Fruit fly (Drosophila melanogaster) whole organism, pupa: ENCODE measurements around the gene mRpL11.

Experiments
- CG10348 ChIP-seq: fragments of 200-800 bp; sonication (Bioruptor generic); IDR thresholded peaks from 2 replicates; pipeline ENCODE4 v1.3.6; 2022; ENCODE audit warnings: missing biosample characterization, missing genetic modification characterization
- CG12605 ChIP-seq: fragments of 200-800 bp; sonication (Bioruptor generic); IDR thresholded peaks from 2 replicates; pipeline ENCODE4 v1.3.6; 2022; ENCODE audit warnings: missing biosample characterization, missing genetic modification characterization
- CG13204 ChIP-seq: fragments of 200-800 bp; sonication (Bioruptor generic); optimal IDR thresholded peaks from 2 replicates; lab custom pipeline; 2018; ENCODE audit warnings: missing biosample characterization, mild to moderate bottlenecking, missing genetic modification characterization, moderate library complexity
- CG14655 ChIP-seq: fragments of 200-800 bp; sonication (Bioruptor generic); optimal IDR thresholded peaks from 3 replicates; lab custom pipeline; 2017; ENCODE audit warnings: mild to moderate bottlenecking, missing biosample characterization, missing genetic modification reagents, missing genetic modification characterization
- CG15710 ChIP-seq: fragments of 200-800 bp; sonication (Bioruptor generic); optimal IDR thresholded peaks from 2 replicates; lab custom pipeline; 2018; ENCODE audit warnings: missing biosample characterization, mild to moderate bottlenecking, missing genetic modification characterization, moderate library complexity
- CG17806 ChIP-seq: fragments of 200-800 bp; sonication (Bioruptor generic); optimal IDR thresholded peaks from 2 replicates; lab custom pipeline; 2018; ENCODE audit warnings: missing biosample characterization, mild to moderate bottlenecking, missing genetic modification characterization, moderate library complexity
- CG32121 ChIP-seq: fragments of 200-800 bp; sonication (Bioruptor generic); IDR thresholded peaks from 2 replicates; pipeline ENCODE4 v1.3.6; 2022; ENCODE audit warnings: missing biosample characterization, missing genetic modification characterization
- CG34367 ChIP-seq: fragments of 200-800 bp; sonication (Bioruptor generic); optimal IDR thresholded peaks from 2 replicates; lab custom pipeline; 2018; ENCODE audit warnings: missing biosample characterization, mild to moderate bottlenecking, missing genetic modification characterization
- CG4496 ChIP-seq: fragments of 200-800 bp; sonication (Bioruptor generic); IDR thresholded peaks from 3 replicates; pipeline ENCODE4 v1.3.6; 2022; ENCODE audit warnings: missing biosample characterization, missing genetic modification characterization
- CG8159 ChIP-seq: fragments of 200-800 bp; sonication (Bioruptor generic); optimal IDR thresholded peaks from 3 replicates; lab custom pipeline; 2018; ENCODE audit warnings: missing biosample characterization, mild to moderate bottlenecking, missing genetic modification characterization, moderate library complexity
- CG8301 ChIP-seq: fragments of 200-800 bp; sonication (Bioruptor generic); optimal IDR thresholded peaks from 2 replicates; lab custom pipeline; 2018; ENCODE audit warnings: missing biosample characterization, mild to moderate bottlenecking, missing genetic modification characterization
- CG9948 ChIP-seq: fragments of 200-800 bp; sonication (Bioruptor generic); optimal IDR thresholded peaks from 2 replicates; lab custom pipeline; 2018; ENCODE audit warnings: missing biosample characterization, mild to moderate bottlenecking, missing genetic modification characterization, moderate library complexity
- D1 ChIP-seq: fragments of 200-800 bp; sonication (Bioruptor generic); optimal IDR thresholded peaks from 2 replicates; lab custom pipeline; 2018; ENCODE audit warnings: missing biosample characterization, mild to moderate bottlenecking, missing genetic modification characterization, moderate library complexity
- EcR ChIP-seq: fragments of 200-800 bp; sonication (Bioruptor generic); optimal IDR thresholded peaks from 3 replicates; lab custom pipeline; 2019; ENCODE audit warnings: missing biosample characterization, missing genetic modification characterization, mild to moderate bottlenecking, moderate library complexity, missing genetic modification reagents
- Ets98B ChIP-seq: fragments of 200-800 bp; sonication (Bioruptor generic); IDR thresholded peaks from 2 replicates; pipeline ENCODE4 v1.3.6; 2022; ENCODE audit warnings: missing biosample characterization, missing genetic modification characterization
- Pif1A ChIP-seq: fragments of 200-800 bp; sonication (Bioruptor generic); optimal IDR thresholded peaks from 3 replicates; lab custom pipeline; 2016; ENCODE audit warnings: missing biosample characterization, missing genetic modification characterization
- Pif1B ChIP-seq: fragments of 200-800 bp; sonication (Bioruptor generic); optimal IDR thresholded peaks from 3 replicates; lab custom pipeline; 2016; ENCODE audit warnings: missing biosample characterization, missing genetic modification characterization
- Snoo ChIP-seq: fragments of 200-800 bp; sonication (Bioruptor generic); optimal IDR thresholded peaks from 3 replicates; lab custom pipeline; 2017; ENCODE audit warnings: missing biosample characterization, mild to moderate bottlenecking, missing genetic modification characterization, inconsistent platforms
- fd96Ca ChIP-seq: fragments of 200-800 bp; sonication (Bioruptor generic); IDR thresholded peaks from 3 replicates; pipeline ENCODE4 v1.3.6; 2022; ENCODE audit warnings: missing biosample characterization, missing genetic modification characterization
- gl ChIP-seq: fragments of 200-800 bp; sonication (Bioruptor generic); optimal IDR thresholded peaks from 2 replicates; lab custom pipeline; 2018; ENCODE audit warnings: missing biosample characterization, mild to moderate bottlenecking, missing genetic modification characterization
- rn ChIP-seq: fragments of 200-800 bp; sonication (Bioruptor generic); IDR thresholded peaks from 2 replicates; pipeline ENCODE4 v1.3.6; 2022; ENCODE audit warnings: missing biosample characterization, missing genetic modification characterization

Gene mRpL11

DNA sequence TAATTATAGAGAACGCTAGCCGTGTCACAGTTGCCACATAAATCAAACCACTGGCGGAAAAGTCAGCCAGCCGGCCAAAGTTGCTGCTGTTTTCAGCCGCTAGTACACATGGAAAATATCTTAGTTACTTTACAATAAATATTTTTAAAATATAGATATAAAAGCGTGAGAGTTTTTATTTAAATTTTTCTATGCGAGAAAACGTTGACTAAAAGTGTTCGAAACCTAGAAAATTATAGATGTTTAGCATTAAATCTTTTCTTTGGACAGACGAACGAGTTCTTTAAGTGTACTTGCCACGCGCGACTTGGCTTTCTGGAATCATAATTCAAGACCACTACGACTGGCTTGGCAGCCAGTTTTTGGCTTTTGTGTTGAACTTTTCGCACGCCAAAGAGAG is 25.2 kb upstream of the mRpL11 start:
- TF ChIP-seq Ets98B (GFP tag; lab: Robert Waterston, UW) (peak; percentile 81), CG12605 (GFP tag; lab: Robert Waterston, UW) (peak; percentile 44), gl (tag; lab: Kevin White, UChicago) (no peak), CG9948 (tag; lab: Kevin White, UChicago) (no peak), D1 (tag; lab: Kevin White, UChicago) (no peak), CG8301 (tag; lab: Kevin White, UChicago) (peak; percentile 72), CG10348 (GFP tag; lab: Robert Waterston, UW) (no peak), CG4496 (peak; percentile 77), CG34367 (tag; lab: Kevin White, UChicago) (no peak), Pif1A (GFP tag; lab: Kevin White, UChicago) (peak; percentile 22), CG14655 (GFP tag; lab: Kevin White, UChicago) (peak; percentile 65), CG13204 (no peak), CG8159 (no peak), fd96Ca (GFP tag; lab: Robert Waterston, UW) (0 out of 3 replicates have a peak, but pooled peaks have one; percentile 53), CG17806 (peak; percentile 1), CG15710 (tag; lab: Kevin White, UChicago) (no peak), Pif1B (peak; percentile 17), CG32121 (GFP tag; lab: Robert Waterston, UW) (peak; percentile 70; the same call in 1 of the 2 replicates)

DNA sequence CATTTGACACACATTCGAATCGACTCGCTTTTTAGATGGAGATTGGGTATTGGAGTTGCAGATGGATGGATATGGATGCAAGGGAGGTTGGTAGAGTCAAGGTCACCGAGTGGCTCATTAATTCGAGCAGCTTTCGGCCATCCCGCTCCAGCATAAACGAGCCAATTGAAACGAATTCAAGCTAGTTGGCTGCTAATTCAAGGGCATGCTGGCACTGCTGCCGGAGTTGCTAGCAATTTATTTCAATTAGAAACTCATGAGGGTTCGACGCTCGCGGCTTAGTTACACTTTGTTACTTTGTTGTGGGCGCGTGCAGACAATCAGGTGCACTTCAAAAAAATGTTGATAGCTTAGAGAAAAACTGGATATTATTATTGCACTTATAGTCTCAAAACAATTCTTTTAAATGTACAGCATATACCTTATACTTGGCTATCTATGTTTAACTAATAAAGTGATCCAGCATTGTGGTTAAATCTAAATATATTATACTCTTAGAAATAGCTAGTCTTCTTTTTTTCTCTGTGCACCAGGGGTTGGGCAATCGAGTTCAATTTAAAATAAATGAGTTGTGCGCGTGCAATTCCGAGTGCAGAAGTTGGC is 19.2 kb upstream of the mRpL11 start:
- no peak for TF ChIP-seq D1 (tag; lab: Kevin White, UChicago)
- peak; percentile 25 for TF ChIP-seq CG9948 (tag; lab: Kevin White, UChicago)
- no peak for TF ChIP-seq Pif1B
- TF ChIP-seq Ets98B (GFP tag; lab: Robert Waterston, UW) = peak; percentile 38
- TF ChIP-seq CG8301 (tag; lab: Kevin White, UChicago) = peak; percentile 33
- no peak for TF ChIP-seq CG32121 (GFP tag; lab: Robert Waterston, UW)
- no peak for TF ChIP-seq CG4496
- TF ChIP-seq CG10348 (GFP tag; lab: Robert Waterston, UW) = no peak
- no peak for TF ChIP-seq gl (tag; lab: Kevin White, UChicago)
- no peak for TF ChIP-seq fd96Ca (GFP tag; lab: Robert Waterston, UW)
- TF ChIP-seq rn (GFP tag; lab: Robert Waterston, UW) = no peak
- TF ChIP-seq CG8159 = peak; percentile 9
- TF ChIP-seq EcR = no peak
- no peak for TF ChIP-seq CG15710 (tag; lab: Kevin White, UChicago)
- TF ChIP-seq CG12605 (GFP tag; lab: Robert Waterston, UW) = no peak
- no peak for TF ChIP-seq Pif1A (GFP tag; lab: Kevin White, UChicago)
- TF ChIP-seq CG14655 (GFP tag; lab: Kevin White, UChicago) = peak; percentile 39
- TF ChIP-seq CG17806 = peak; percentile 6
- TF ChIP-seq CG13204 = no peak
- TF ChIP-seq CG34367 (tag; lab: Kevin White, UChicago) = no peak
- TF ChIP-seq Snoo (tag; lab: Kevin White, UChicago) = no peak

dm6 chr3R:14493936-14494335 is 17.7 kb upstream of the mRpL11 start:
- TF ChIP-seq gl (tag; lab: Kevin White, UChicago) (no peak), D1 (tag; lab: Kevin White, UChicago) (no peak), CG17806 (no peak), rn (GFP tag; lab: Robert Waterston, UW) (no peak), Ets98B (GFP tag; lab: Robert Waterston, UW) (no peak), CG4496 (no peak), Pif1A (GFP tag; lab: Kevin White, UChicago) (no peak), CG15710 (tag; lab: Kevin White, UChicago) (no peak), EcR (no peak), CG34367 (tag; lab: Kevin White, UChicago) (no peak), Snoo (tag; lab: Kevin White, UChicago) (no peak), CG14655 (GFP tag; lab: Kevin White, UChicago) (no peak), CG9948 (tag; lab: Kevin White, UChicago) (no peak), fd96Ca (GFP tag; lab: Robert Waterston, UW) (no peak), CG13204 (no peak), CG8301 (tag; lab: Kevin White, UChicago) (no peak), Pif1B (no peak), CG10348 (GFP tag; lab: Robert Waterston, UW) (no peak), CG32121 (GFP tag; lab: Robert Waterston, UW) (no peak)

DNA sequence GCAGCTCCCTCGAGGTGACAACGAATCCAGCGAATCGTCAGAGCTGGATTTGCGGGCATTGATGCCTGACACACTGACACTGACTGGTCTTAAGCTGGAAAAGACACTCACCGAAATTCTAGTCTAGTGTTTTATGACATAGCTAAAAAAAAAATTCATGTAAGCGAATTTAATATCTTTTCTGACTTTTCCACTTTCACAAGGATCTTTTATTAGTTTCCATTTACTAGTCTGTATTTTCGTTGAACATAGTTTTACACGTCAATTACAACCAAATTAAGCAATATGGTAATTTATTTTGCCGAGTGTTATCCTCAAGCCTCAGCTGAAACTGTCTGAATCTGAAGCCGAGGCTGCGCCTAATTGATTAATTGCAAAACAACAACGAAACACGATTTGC is 15.3 kb upstream of the mRpL11 start:
- peak; percentile 10 for TF ChIP-seq CG8301 (tag; lab: Kevin White, UChicago)
- TF ChIP-seq gl (tag; lab: Kevin White, UChicago) = no peak
- no peak for TF ChIP-seq CG4496
- TF ChIP-seq Pif1B = no peak
- no peak for TF ChIP-seq CG10348 (GFP tag; lab: Robert Waterston, UW)
- peak; percentile 28 for TF ChIP-seq CG17806
- no peak for TF ChIP-seq D1 (tag; lab: Kevin White, UChicago)
- no peak for TF ChIP-seq CG32121 (GFP tag; lab: Robert Waterston, UW)
- no peak for TF ChIP-seq CG13204
- peak; percentile 8 for TF ChIP-seq Snoo (tag; lab: Kevin White, UChicago)
- TF ChIP-seq CG14655 (GFP tag; lab: Kevin White, UChicago) = peak; percentile 23
- no peak for TF ChIP-seq rn (GFP tag; lab: Robert Waterston, UW)
- TF ChIP-seq Pif1A (GFP tag; lab: Kevin White, UChicago) = no peak
- TF ChIP-seq Ets98B (GFP tag; lab: Robert Waterston, UW) = peak; percentile 41; the same call in 1 of the 2 replicates
- peak; percentile 42 for TF ChIP-seq CG8159
- TF ChIP-seq CG15710 (tag; lab: Kevin White, UChicago) = peak; percentile 16
- peak; percentile 19 for TF ChIP-seq CG9948 (tag; lab: Kevin White, UChicago)
- no peak for TF ChIP-seq EcR

DNA sequence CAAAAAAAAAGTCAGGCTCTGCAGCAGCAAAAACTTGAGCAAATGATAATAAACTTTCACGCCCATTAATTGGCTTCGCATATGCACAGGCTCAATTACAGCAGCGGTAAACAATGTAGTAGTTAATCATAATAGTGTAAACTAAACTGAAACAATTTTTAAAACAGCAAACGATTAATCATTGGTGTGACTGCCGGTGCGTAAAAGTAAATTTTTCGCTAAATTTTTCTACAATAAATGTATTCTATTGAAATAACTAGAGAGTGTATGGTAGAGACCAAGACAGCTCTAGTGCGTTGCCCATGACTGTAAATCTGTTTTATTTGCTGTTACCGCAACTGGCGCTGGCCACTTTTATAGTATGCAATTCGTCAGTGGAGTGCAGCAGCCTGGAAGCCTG is 13.6 kb upstream of the mRpL11 start:
- TF ChIP-seq Ets98B (GFP tag; lab: Robert Waterston, UW) (peak; percentile 71), CG15710 (tag; lab: Kevin White, UChicago) (peak; percentile 66), CG10348 (GFP tag; lab: Robert Waterston, UW) (no peak), CG34367 (tag; lab: Kevin White, UChicago) (peak; percentile 54), rn (GFP tag; lab: Robert Waterston, UW) (0 out of 2 replicates have a peak, but pooled peaks have one; percentile 44), CG14655 (GFP tag; lab: Kevin White, UChicago) (peak; percentile 58), gl (tag; lab: Kevin White, UChicago) (no peak), Pif1B (peak; percentile 65), CG8159 (peak; percentile 59), CG17806 (peak; percentile 42), CG13204 (peak; percentile 32), CG32121 (GFP tag; lab: Robert Waterston, UW) (peak; percentile 73; the same call in 1 of the 2 replicates), CG9948 (tag; lab: Kevin White, UChicago) (peak; percentile 58), EcR (no peak), CG8301 (tag; lab: Kevin White, UChicago) (peak; percentile 29), CG4496 (peak; percentile 66; the same call in 2 of the 3 replicates), Pif1A (GFP tag; lab: Kevin White, UChicago) (peak; percentile 62), fd96Ca (GFP tag; lab: Robert Waterston, UW) (peak; percentile 47; the same call in 1 of the 3 replicates), Snoo (tag; lab: Kevin White, UChicago) (peak; percentile 53), CG12605 (GFP tag; lab: Robert Waterston, UW) (no peak), D1 (tag; lab: Kevin White, UChicago) (no peak)
